Worm (Caenorhabditis elegans) whole organism, early embryonic: ENCODE measurements around the gene F13E9.9.

Source experiments
- B0310.2 ChIP-seq: sonication (generic microtip); optimal IDR thresholded peaks from 2 replicates; lab custom pipeline; 2016; ENCODE audit warnings: mild to moderate bottlenecking, missing genetic modification characterization, missing compliant biosample characterization
- F13C5.2 ChIP-seq: sonication (generic microtip); optimal IDR thresholded peaks from 2 replicates; lab custom pipeline; 2017; ENCODE audit warnings: mild to moderate bottlenecking, missing genetic modification characterization, inconsistent platforms, missing compliant biosample characterization
- aly-1 ChIP-seq: sonication (generic microtip); optimal IDR thresholded peaks from 2 replicates; lab custom pipeline; 2016; ENCODE audit warnings: missing genetic modification characterization, missing compliant biosample characterization
- ama-1 ChIP-seq: fragments of 150-350 bp; optimal IDR thresholded peaks from 2 replicates; lab custom pipeline; 2014
- ceh-13 ChIP-seq: fragments of 200-800 bp; sonication (Bioruptor generic); optimal IDR thresholded peaks from 2 replicates; lab custom pipeline; 2018; ENCODE audit warnings: mild to moderate bottlenecking, missing genetic modification characterization, missing compliant biosample characterization
- ceh-36 ChIP-seq: sonication (generic microtip); optimal IDR thresholded peaks from 2 replicates; lab custom pipeline; 2016; ENCODE audit warnings: missing genetic modification characterization, inconsistent platforms, missing compliant biosample characterization
- ets-7 ChIP-seq: sonication (generic microtip); optimal IDR thresholded peaks from 2 replicates; lab custom pipeline; 2016; ENCODE audit warnings: missing genotype, missing genetic modification characterization, missing compliant biosample characterization
- flt-1 ChIP-seq: fragments of 200-800 bp; sonication (Bioruptor generic); IDR thresholded peaks from 2 replicates; pipeline ENCODE4 v1.3.6; 2022; ENCODE audit warnings: missing genetic modification characterization, missing compliant biosample characterization
- hmbx-1 ChIP-seq: sonication (generic microtip); optimal IDR thresholded peaks from 2 replicates; lab custom pipeline; 2016; ENCODE audit warnings: mild to moderate bottlenecking, missing genetic modification characterization, missing compliant biosample characterization
- hmg-4 ChIP-seq: fragments of 200-800 bp; sonication (Bioruptor generic); optimal IDR thresholded peaks from 2 replicates; lab custom pipeline; 2018; ENCODE audit warnings: mild to moderate bottlenecking, missing genetic modification characterization, missing compliant biosample characterization
- hnd-1 ChIP-seq: sonication (generic microtip); optimal IDR thresholded peaks from 2 replicates; lab custom pipeline; 2016; ENCODE audit warnings: missing genetic modification characterization, missing compliant biosample characterization
- pes-1 ChIP-seq: fragments of 200-800 bp; sonication (Bioruptor generic); IDR thresholded peaks from 2 replicates; pipeline ENCODE4 v1.3.6; 2022; ENCODE audit warnings: missing genetic modification reagents, missing genetic modification characterization, missing compliant biosample characterization
- scrt-1 ChIP-seq: fragments of 200-800 bp; sonication (Bioruptor generic); IDR thresholded peaks from 2 replicates; pipeline ENCODE4 v1.3.6; 2022; ENCODE audit warnings: missing genetic modification characterization, missing compliant biosample characterization
- sea-1 ChIP-seq: fragments of 200-800 bp; sonication (Bioruptor generic); conservative IDR thresholded peaks from 2 replicates; pipeline ENCODE4 v1.3.6; 2022; ENCODE audit warnings: missing genetic modification characterization, missing compliant biosample characterization
- tbx-11 ChIP-seq: fragments of 200-800 bp; sonication (Bioruptor generic); IDR thresholded peaks from 2 replicates; pipeline ENCODE4 v1.3.6; 2022; ENCODE audit warnings: missing genetic modification characterization, missing compliant biosample characterization
- tbx-37 ChIP-seq: fragments of 200-800 bp; sonication (Bioruptor generic); conservative IDR thresholded peaks from 2 replicates; pipeline ENCODE4 v1.3.6; 2022; ENCODE audit warnings: missing genetic modification reagents, missing genetic modification characterization, missing compliant biosample characterization
- tra-4 ChIP-seq: sonication (generic microtip); optimal IDR thresholded peaks from 2 replicates; lab custom pipeline; 2017; ENCODE audit warnings: missing genetic modification characterization, missing compliant biosample characterization

Gene F13E9.9

ce11 chrIV:10918877-10919560, 20.0 kb upstream of the F13E9.9 start:
- peak; percentile 51 for TF ChIP-seq F13C5.2 (tag; lab: Kevin White, UChicago)
- peak; percentile 13 for TF ChIP-seq hmg-4 (GFP tag; lab: Kevin White, UChicago)
- TF ChIP-seq aly-1 (tag; lab: Kevin White, UChicago): no peak

DNA sequence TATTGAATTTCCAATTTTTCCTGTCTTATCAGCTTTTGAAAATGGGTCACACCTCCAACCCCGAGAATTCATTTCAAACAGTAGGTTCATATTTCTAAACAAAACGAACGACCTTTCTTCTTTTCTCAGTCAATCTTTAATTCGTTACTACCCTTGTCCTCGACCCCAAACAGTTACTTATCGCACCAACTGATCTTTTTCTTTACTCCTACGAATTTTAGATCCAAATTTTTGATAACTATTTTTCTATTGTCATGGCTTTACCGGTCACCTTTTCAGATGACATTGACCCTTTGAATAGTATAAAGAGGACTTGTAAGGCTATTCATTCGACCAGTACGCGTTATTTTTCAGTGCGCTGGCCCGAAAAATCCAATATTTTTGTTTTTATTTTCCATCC, 17.1 kb upstream of the F13E9.9 start:
- TF ChIP-seq ets-7 (tag; lab: Kevin White, UChicago): no peak
- no peak for TF ChIP-seq ama-1 (lab: Kevin White, UChicago)
- no peak for TF ChIP-seq hmbx-1 (tag; lab: Kevin White, UChicago)
- no peak for TF ChIP-seq tbx-11
- TF ChIP-seq tra-4 (tag; lab: Kevin White, UChicago): no peak
- no peak for TF ChIP-seq ceh-13
- TF ChIP-seq hmg-4 (GFP tag; lab: Kevin White, UChicago): no peak
- TF ChIP-seq B0310.2 (tag; lab: Kevin White, UChicago): no peak
- TF ChIP-seq F13C5.2 (tag; lab: Kevin White, UChicago): no peak
- no peak for TF ChIP-seq sea-1 (GFP tag; lab: Robert Waterston, UW)
- TF ChIP-seq pes-1 (GFP tag; lab: Robert Waterston, UW): no peak
- TF ChIP-seq flt-1 (GFP tag; lab: Robert Waterston, UW): no peak
- TF ChIP-seq scrt-1 (GFP tag; lab: Robert Waterston, UW): no peak
- TF ChIP-seq tbx-37 (GFP tag; lab: Robert Waterston, UW): no peak
- TF ChIP-seq hnd-1 (tag; lab: Kevin White, UChicago): no peak
- TF ChIP-seq ceh-36 (tag; lab: Kevin White, UChicago): no peak

- TF ChIP-seq ceh-36 (tag; lab: Kevin White, UChicago) (no peak), hmbx-1 (tag; lab: Kevin White, UChicago) (no peak)
Measured at ce11 chrIV:10915388-10915787, 16.4 kb upstream of the F13E9.9 start, which contains the start of gene ZK593.3. Gene ZK593.3 (plus strand): TSS chrIV:10915688.

DNA sequence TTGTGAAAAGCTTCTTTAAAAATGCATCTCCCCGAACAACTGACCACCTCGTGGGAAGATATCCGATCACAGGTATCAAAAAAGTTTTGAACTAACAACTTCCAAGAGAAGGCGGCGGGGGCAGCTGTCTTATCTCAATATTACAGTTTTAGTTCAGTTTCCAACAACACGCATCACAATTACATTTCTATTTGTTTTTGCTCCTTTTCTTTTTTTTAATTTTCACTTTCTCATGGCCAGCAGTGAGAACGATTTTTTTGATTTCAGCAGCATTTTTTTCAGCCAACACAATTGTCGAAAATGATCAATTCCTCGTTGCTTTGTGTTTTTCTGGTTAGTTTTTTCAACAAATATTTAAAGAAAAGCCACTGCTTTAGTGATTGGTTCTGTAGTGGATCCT, 14.1 kb upstream of the F13E9.9 start, which contains the start of gene ZK593.2:
ZK593.2 (plus strand) TSS at position 301 of the 400 bp plus-strand sequence.
- no peak for TF ChIP-seq sea-1 (GFP tag; lab: Robert Waterston, UW)
- no peak for TF ChIP-seq pes-1 (GFP tag; lab: Robert Waterston, UW)
- no peak for TF ChIP-seq tra-4 (tag; lab: Kevin White, UChicago)
- TF ChIP-seq hnd-1 (tag; lab: Kevin White, UChicago): no peak
- no peak for TF ChIP-seq tbx-11
- no peak for TF ChIP-seq flt-1 (GFP tag; lab: Robert Waterston, UW)
- TF ChIP-seq ceh-13: no peak
- no peak for TF ChIP-seq tbx-37 (GFP tag; lab: Robert Waterston, UW)
- no peak for TF ChIP-seq F13C5.2 (tag; lab: Kevin White, UChicago)

DNA sequence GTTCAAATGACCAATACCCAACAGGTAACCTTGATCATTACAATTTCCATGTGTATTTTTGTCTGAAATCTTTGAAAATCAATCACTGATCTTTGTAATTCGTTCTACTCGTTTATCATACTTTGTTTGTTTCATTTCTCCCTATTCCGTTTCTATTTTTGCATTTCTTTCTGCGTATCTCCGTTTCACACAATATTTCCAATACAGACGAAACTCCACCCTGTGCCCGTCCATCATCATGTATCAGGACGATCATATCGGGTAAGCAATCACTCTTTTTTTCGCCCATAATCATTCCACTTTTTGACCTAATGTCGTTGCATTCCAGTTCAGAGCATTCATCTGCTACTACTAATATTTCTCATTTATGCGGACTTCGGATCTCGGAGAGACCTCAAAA, 10.7 kb upstream of the F13E9.9 start, which contains the start of gene pyk-2:
pyk-2 (plus strand) TSS at position 206 of the 400 bp plus-strand sequence.
- no peak for TF ChIP-seq ets-7 (tag; lab: Kevin White, UChicago)
- TF ChIP-seq F13C5.2 (tag; lab: Kevin White, UChicago): no peak
- no peak for TF ChIP-seq scrt-1 (GFP tag; lab: Robert Waterston, UW)
- no peak for TF ChIP-seq tbx-11
- TF ChIP-seq aly-1 (tag; lab: Kevin White, UChicago): no peak
- no peak for TF ChIP-seq flt-1 (GFP tag; lab: Robert Waterston, UW)
- TF ChIP-seq tbx-37 (GFP tag; lab: Robert Waterston, UW): no peak
- TF ChIP-seq ama-1 (lab: Kevin White, UChicago): no peak

DNA sequence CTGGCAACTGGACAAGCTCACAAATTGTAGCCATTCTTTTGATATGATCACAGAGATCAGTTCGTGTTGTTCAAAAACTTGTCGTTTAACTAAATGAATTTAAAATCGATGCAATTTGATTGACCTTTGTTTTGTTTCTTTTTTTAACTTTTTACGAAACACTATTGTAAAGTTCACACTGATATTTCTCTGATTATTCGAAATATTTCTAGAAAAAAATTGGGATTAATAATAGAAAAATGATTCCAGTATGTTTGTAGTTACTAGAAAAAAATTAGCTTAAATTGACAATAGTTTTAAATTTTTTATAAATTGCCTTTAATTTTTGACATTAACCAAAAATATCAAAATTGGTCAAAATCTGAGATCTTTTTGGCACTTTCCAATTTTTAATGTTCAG, 10.2 kb upstream of the F13E9.9 start, which contains the start of gene ZK596.2:
ZK596.2 (minus strand) TSS at position 101 of the 400 bp plus-strand sequence.
- TF ChIP-seq tbx-11: no peak
- no peak for TF ChIP-seq sea-1 (GFP tag; lab: Robert Waterston, UW)
- no peak for TF ChIP-seq ceh-13

DNA sequence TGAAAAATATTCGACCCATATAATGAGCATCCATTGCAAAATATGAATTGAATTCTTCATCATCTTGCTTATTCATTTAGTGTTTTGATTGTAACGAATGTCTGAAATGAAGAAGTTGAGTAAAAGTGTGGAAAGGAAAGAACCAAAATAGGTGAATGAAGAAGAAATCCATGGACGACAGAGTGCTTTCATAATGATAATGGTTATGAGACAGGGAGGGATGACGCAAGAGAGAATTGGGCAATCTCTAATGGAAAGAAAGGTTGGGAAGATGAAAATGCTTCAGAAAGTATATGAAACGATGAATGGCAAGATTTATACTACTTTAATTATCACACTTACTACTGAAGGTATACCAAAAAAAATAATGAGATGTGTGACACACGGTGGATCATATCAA, 5.3 kb upstream of the F13E9.9 start, which contains the start of gene ZK596.3:
ZK596.3 (minus strand) TSS at position 101 of the 400 bp plus-strand sequence.
- TF ChIP-seq ceh-36 (tag; lab: Kevin White, UChicago) (no peak), hmbx-1 (tag; lab: Kevin White, UChicago) (no peak), F13C5.2 (tag; lab: Kevin White, UChicago) (no peak), aly-1 (tag; lab: Kevin White, UChicago) (no peak), ets-7 (tag; lab: Kevin White, UChicago) (no peak), tbx-37 (GFP tag; lab: Robert Waterston, UW) (no peak), ama-1 (lab: Kevin White, UChicago) (no peak), hmg-4 (GFP tag; lab: Kevin White, UChicago) (no peak), tra-4 (tag; lab: Kevin White, UChicago) (no peak), scrt-1 (GFP tag; lab: Robert Waterston, UW) (no peak), hnd-1 (tag; lab: Kevin White, UChicago) (no peak), flt-1 (GFP tag; lab: Robert Waterston, UW) (no peak), ceh-13 (no peak)

DNA sequence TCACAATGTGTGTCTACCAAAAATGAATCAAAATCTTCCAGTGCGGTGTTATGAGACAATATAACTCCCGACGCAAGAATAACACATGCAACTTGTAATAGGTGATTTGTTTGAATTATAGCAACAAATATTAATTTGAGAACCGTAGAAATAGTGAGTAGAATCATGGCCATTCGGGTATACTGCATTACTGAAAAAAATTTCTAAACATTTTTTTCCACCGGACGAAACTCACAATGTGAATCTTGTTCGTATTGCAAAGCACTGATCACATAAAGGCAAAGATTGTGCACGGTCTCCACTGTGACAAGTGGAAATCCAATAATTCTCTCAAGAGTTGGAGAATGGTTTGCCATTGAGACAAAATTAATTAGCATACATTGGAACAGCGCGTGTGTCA, 3.5 kb upstream of the F13E9.9 start:
- TF ChIP-seq tbx-37 (GFP tag; lab: Robert Waterston, UW) (no peak), ceh-13 (no peak), ets-7 (tag; lab: Kevin White, UChicago) (no peak), hmbx-1 (tag; lab: Kevin White, UChicago) (no peak), ceh-36 (tag; lab: Kevin White, UChicago) (no peak), pes-1 (GFP tag; lab: Robert Waterston, UW) (no peak), tbx-11 (no peak), flt-1 (GFP tag; lab: Robert Waterston, UW) (no peak), F13C5.2 (tag; lab: Kevin White, UChicago) (no peak), aly-1 (tag; lab: Kevin White, UChicago) (no peak), B0310.2 (tag; lab: Kevin White, UChicago) (no peak), hnd-1 (tag; lab: Kevin White, UChicago) (no peak), hmg-4 (GFP tag; lab: Kevin White, UChicago) (no peak), tra-4 (tag; lab: Kevin White, UChicago) (no peak), ama-1 (lab: Kevin White, UChicago) (no peak)
